Fruit fly (Drosophila melanogaster) whole organism, embryonic: ENCODE measurements around the gene CG1951.

Experiments used
- ATbp ChIP-seq: fragments of 200-800 bp; sonication (Bioruptor generic); optimal IDR thresholded peaks from 2 replicates; lab custom pipeline; 2017; ENCODE audit warnings: missing biosample characterization, mild to moderate bottlenecking, missing genetic modification characterization, missing genetic modification reagents
- CG10209 ChIP-seq: fragments of 200-800 bp; sonication (Bioruptor generic); optimal IDR thresholded peaks from 3 replicates; lab custom pipeline; 2017; ENCODE audit warnings: missing biosample characterization, mild to moderate bottlenecking, missing genetic modification characterization, missing genetic modification reagents
- CG1024 ChIP-seq: fragments of 200-800 bp; sonication (Bioruptor generic); IDR thresholded peaks from 2 replicates; pipeline ENCODE4 v1.3.6; 2022; ENCODE audit warnings: missing biosample characterization, missing genetic modification characterization
- CG11093 ChIP-seq: fragments of 200-800 bp; sonication (Bioruptor generic); IDR thresholded peaks from 3 replicates; pipeline ENCODE4 v1.3.6; 2022; ENCODE audit warnings: missing biosample characterization, missing genetic modification characterization
- CG11723 ChIP-seq: fragments of 200-800 bp; sonication (Bioruptor generic); optimal IDR thresholded peaks from 2 replicates; lab custom pipeline; 2017; ENCODE audit warnings: missing biosample characterization, mild to moderate bottlenecking, missing genetic modification characterization
- CG13287 ChIP-seq: fragments of 200-800 bp; sonication (Bioruptor generic); IDR thresholded peaks from 2 replicates; pipeline ENCODE4 v1.3.6; 2022; ENCODE audit warnings: missing biosample characterization, missing genetic modification characterization; ENCODE audit not compliant: partially characterized antibody
- CG14710 ChIP-seq: fragments of 200-800 bp; sonication (Bioruptor generic); optimal IDR thresholded peaks from 3 replicates; lab custom pipeline; 2019; ENCODE audit warnings: missing biosample characterization, mild to moderate bottlenecking, missing genetic modification characterization, moderate library complexity
- CG15269 ChIP-seq: fragments of 200-800 bp; sonication (Bioruptor generic); optimal IDR thresholded peaks from 2 replicates; lab custom pipeline; 2018; ENCODE audit warnings: missing biosample characterization, mild to moderate bottlenecking, missing genetic modification characterization, moderate library complexity
- CG1529 ChIP-seq: fragments of 200-800 bp; sonication (Bioruptor generic); optimal IDR thresholded peaks from 3 replicates; lab custom pipeline; 2018; ENCODE audit warnings: missing biosample characterization, missing genetic modification characterization
- CG15601 ChIP-seq: fragments of 200-800 bp; sonication (Bioruptor generic); optimal IDR thresholded peaks from 3 replicates; lab custom pipeline; 2019; ENCODE audit warnings: missing biosample characterization, mild to moderate bottlenecking, missing genetic modification characterization, moderate library complexity
- CG32772 ChIP-seq: fragments of 200-800 bp; sonication (Bioruptor generic); IDR thresholded peaks from 2 replicates; pipeline ENCODE4 v1.3.6; 2022; ENCODE audit warnings: missing biosample characterization, missing genetic modification characterization
- CG34224 ChIP-seq: fragments of 200-800 bp; sonication (Bioruptor generic); IDR thresholded peaks from 3 replicates; pipeline ENCODE4 v1.3.6; 2022; ENCODE audit warnings: missing biosample characterization, missing genetic modification characterization; ENCODE audit not compliant: partially characterized antibody
- CG4282 ChIP-seq: fragments of 200-800 bp; sonication (Bioruptor generic); optimal IDR thresholded peaks from 2 replicates; lab custom pipeline; 2016; ENCODE audit warnings: missing biosample characterization, missing genetic modification characterization
- CG4360 ChIP-seq: fragments of 200-800 bp; sonication (Bioruptor generic); IDR thresholded peaks from 2 replicates; pipeline ENCODE4 v1.3.6; 2022; ENCODE audit warnings: missing biosample characterization, missing genetic modification characterization
- CG7372 ChIP-seq: fragments of 200-800 bp; sonication (Bioruptor generic); IDR thresholded peaks from 2 replicates; pipeline ENCODE4 v1.3.6; 2022; ENCODE audit warnings: missing biosample characterization, missing genetic modification characterization
- CG7556 ChIP-seq: fragments of 200-800 bp; sonication (Bioruptor generic); optimal IDR thresholded peaks from 2 replicates; lab custom pipeline; 2017; ENCODE audit warnings: missing biosample characterization, mild to moderate bottlenecking, missing genetic modification characterization
- CG8478 ChIP-seq: fragments of >200 bp; optimal IDR thresholded peaks from 2 replicates; lab custom pipeline; 2018
- CG9609 ChIP-seq: fragments of 200-800 bp; sonication (Bioruptor generic); optimal IDR thresholded peaks from 3 replicates; lab custom pipeline; 2016; ENCODE audit warnings: missing biosample characterization, missing genetic modification characterization
- Camta ChIP-seq: fragments of 200-800 bp; sonication (Bioruptor generic); optimal IDR thresholded peaks from 2 replicates; lab custom pipeline; 2016; ENCODE audit warnings: missing biosample characterization, missing genetic modification characterization
- Chrac-16 ChIP-seq: fragments of 200-800 bp; sonication (Bioruptor generic); optimal IDR thresholded peaks from 3 replicates; lab custom pipeline; 2016; ENCODE audit warnings: missing biosample characterization, missing genetic modification characterization
- CrebB ChIP-seq: fragments of 200-800 bp; sonication (Bioruptor generic); optimal IDR thresholded peaks from 3 replicates; lab custom pipeline; 2018; ENCODE audit warnings: missing biosample characterization, mild to moderate bottlenecking, missing genetic modification characterization
- Dbx ChIP-seq: fragments of 200-800 bp; sonication (Bioruptor generic); IDR thresholded peaks from 3 replicates; pipeline ENCODE4 v1.3.6; 2022; ENCODE audit warnings: missing biosample characterization, missing genetic modification characterization
- Dip3 ChIP-seq: fragments of 200-800 bp; sonication (Bioruptor generic); optimal IDR thresholded peaks from 3 replicates; lab custom pipeline; 2016; ENCODE audit warnings: missing biosample characterization, missing genetic modification characterization
- Ets65A ChIP-seq: fragments of 200-800 bp; sonication (Bioruptor generic); peaks from one replicate; lab custom pipeline; 2016; ENCODE audit warnings: missing biosample characterization, missing genetic modification characterization
- Hmx ChIP-seq: fragments of 200-800 bp; sonication (Bioruptor generic); optimal IDR thresholded peaks from 2 replicates; lab custom pipeline; 2016; ENCODE audit warnings: missing biosample characterization, missing genetic modification characterization
- Hr3 ChIP-seq: fragments of 200-800 bp; sonication (Bioruptor generic); optimal IDR thresholded peaks from 3 replicates; lab custom pipeline; 2016; ENCODE audit warnings: missing biosample characterization, missing genetic modification characterization
- Max ChIP-seq: fragments of 200-800 bp; sonication (Bioruptor generic); optimal IDR thresholded peaks from 2 replicates; lab custom pipeline; 2016; ENCODE audit warnings: missing biosample characterization, mild to moderate bottlenecking, missing genetic modification characterization
- NC2β ChIP-seq: fragments of 200-800 bp; sonication (Bioruptor generic); optimal IDR thresholded peaks from 2 replicates; lab custom pipeline; 2016; ENCODE audit warnings: missing biosample characterization, missing genetic modification characterization
- Sry-β ChIP-seq: fragments of 200-800 bp; sonication (Bioruptor generic); optimal IDR thresholded peaks from 2 replicates; lab custom pipeline; 2018; ENCODE audit warnings: missing biosample characterization, mild to moderate bottlenecking, missing genetic modification characterization, moderate library complexity
- Usf ChIP-seq: fragments of 200-800 bp; sonication (Bioruptor generic); optimal IDR thresholded peaks from 2 replicates; lab custom pipeline; 2017; ENCODE audit warnings: missing genotype, missing biosample characterization, missing genetic modification characterization
- Xbp1 ChIP-seq: fragments of 200-800 bp; sonication (Bioruptor generic); optimal IDR thresholded peaks from 3 replicates; lab custom pipeline; 2016; ENCODE audit warnings: missing biosample characterization, mild to moderate bottlenecking, missing genetic modification characterization
- ab ChIP-seq: fragments of 200-800 bp; sonication (Bioruptor generic); optimal IDR thresholded peaks from 2 replicates; lab custom pipeline; 2016; ENCODE audit warnings: missing biosample characterization, missing genetic modification characterization
- chinmo ChIP-seq: fragments of 200-800 bp; sonication (Bioruptor generic); IDR thresholded peaks from 4 replicates; pipeline ENCODE4 v1.3.6; 2022; ENCODE audit warnings: missing biosample characterization, missing genetic modification characterization; ENCODE audit not compliant: partially characterized antibody
- cwo ChIP-seq: fragments of 200-800 bp; sonication (Bioruptor generic); optimal IDR thresholded peaks from 3 replicates; lab custom pipeline; 2017; ENCODE audit warnings: missing biosample characterization, missing genetic modification characterization, mild to moderate bottlenecking, moderate library complexity, missing genetic modification reagents
- danr ChIP-seq: fragments of 200-800 bp; sonication (Bioruptor generic); IDR thresholded peaks from 2 replicates; pipeline ENCODE4 v1.3.6; 2022; ENCODE audit warnings: missing biosample characterization, missing genetic modification characterization
- dimm ChIP-seq: fragments of 200-800 bp; sonication (Bioruptor generic); IDR thresholded peaks from 2 replicates; pipeline ENCODE4 v1.3.6; 2022; ENCODE audit warnings: missing biosample characterization, missing genetic modification characterization
- emc ChIP-seq: fragments of 200-800 bp; sonication (Bioruptor generic); optimal IDR thresholded peaks from 2 replicates; lab custom pipeline; 2016; ENCODE audit warnings: missing biosample characterization, missing genetic modification characterization
- fd3F ChIP-seq: fragments of 200-800 bp; sonication (Bioruptor generic); optimal IDR thresholded peaks from 2 replicates; lab custom pipeline; 2018; ENCODE audit warnings: missing biosample characterization, mild to moderate bottlenecking, missing genetic modification characterization, moderate library complexity
- fd64A ChIP-seq: fragments of 200-800 bp; sonication (Bioruptor generic); optimal IDR thresholded peaks from 3 replicates; lab custom pipeline; 2018; ENCODE audit warnings: missing biosample characterization, mild to moderate bottlenecking, missing genetic modification characterization
- ftz-f1 ChIP-seq: fragments of 200-800 bp; sonication (Bioruptor generic); optimal IDR thresholded peaks from 2 replicates; lab custom pipeline; 2016; ENCODE audit warnings: missing biosample characterization, missing genetic modification characterization
- gcm ChIP-seq: fragments of 200-800 bp; sonication (Bioruptor generic); optimal IDR thresholded peaks from 2 replicates; lab custom pipeline; 2019; ENCODE audit warnings: missing biosample characterization, mild to moderate bottlenecking, missing genetic modification characterization, moderate library complexity
- hbn ChIP-seq: fragments of 200-800 bp; sonication (Bioruptor generic); IDR thresholded peaks from 2 replicates; pipeline ENCODE4 v1.3.6; 2022; ENCODE audit warnings: missing biosample characterization, missing genetic modification characterization; ENCODE audit not compliant: partially characterized antibody
- lilli ChIP-seq: fragments of 200-800 bp; sonication (Bioruptor generic); optimal IDR thresholded peaks from 3 replicates; lab custom pipeline; 2016; ENCODE audit warnings: missing biosample characterization, missing genetic modification characterization
- mld ChIP-seq: fragments of 200-800 bp; sonication (Bioruptor generic); IDR thresholded peaks from 3 replicates; pipeline ENCODE4 v1.3.6; 2022; ENCODE audit warnings: missing biosample characterization, missing genetic modification characterization; ENCODE audit not compliant: partially characterized antibody
- pho ChIP-seq: fragments of 200-800 bp; sonication (Bioruptor generic); optimal IDR thresholded peaks from 2 replicates; lab custom pipeline; 2016; ENCODE audit warnings: missing biosample characterization, missing genetic modification characterization
- pzg ChIP-seq: fragments of 200-800 bp; sonication (Bioruptor generic); optimal IDR thresholded peaks from 3 replicates; lab custom pipeline; 2018; ENCODE audit warnings: missing biosample characterization, mild to moderate bottlenecking, missing genetic modification characterization, moderate library complexity
- sc ChIP-seq, 3 experiments: fragments of >200 bp in 2 of 3; fragments of 200-800 bp in 1 of 3; sonication (Bioruptor generic) in 1 of 3; optimal IDR thresholded peaks; 2 replicates in 2 of 3; 3 replicates in 1 of 3; lab custom pipeline; 2017; ENCODE audit warnings: mild to moderate bottlenecking in 1 of 3, missing biosample characterization in 1 of 3, missing genetic modification characterization in 1 of 3, missing genetic modification reagents in 1 of 3
- sna ChIP-seq: fragments of 200-800 bp; sonication (Bioruptor generic); IDR thresholded peaks from 2 replicates; pipeline ENCODE4 v1.3.6; 2022; ENCODE audit warnings: missing biosample characterization, missing genetic modification characterization; ENCODE audit not compliant: partially characterized antibody
- so ChIP-seq: fragments of 200-800 bp; sonication (Bioruptor generic); IDR thresholded peaks from 3 replicates; pipeline ENCODE4 v1.3.6; 2022; ENCODE audit warnings: missing biosample characterization, missing genetic modification characterization

The CG1951 gene

dm6 chr3R:29033909-29034629 lies 7.0 kb downstream of the CG1951 start, which contains the start of the genes beta4GalNAcTB and Cpsf100 (continued):
- peak; percentile 52 for TF ChIP-seq fd3F (GFP tag; lab: Kevin White, UChicago)
- peak; percentile 78 for TF ChIP-seq CG14710
- peak; percentile 83 for TF ChIP-seq lilli (GFP tag; lab: Kevin White, UChicago)
- TF ChIP-seq Ets65A = peak; percentile 97
- TF ChIP-seq CG4282 (GFP tag; lab: Kevin White, UChicago) = no peak
- no peak for TF ChIP-seq Sry-β (GFP tag; lab: Kevin White, UChicago)
- peak; percentile 73 for TF ChIP-seq Usf
- TF ChIP-seq ftz-f1 (GFP tag; lab: Kevin White, UChicago) = no peak
- TF ChIP-seq CG13287 (GFP tag; lab: Robert Waterston, UW) = no peak
- TF ChIP-seq Dip3 = peak; percentile 47
- peak; percentile 34 for TF ChIP-seq Dbx
- TF ChIP-seq emc (GFP tag; lab: Kevin White, UChicago) = no peak
- TF ChIP-seq CG7556 = peak; percentile 84
- TF ChIP-seq sc (optimal IDR thresholded peaks at IDR 0.05; lab: Kevin White, UChicago) = no peak
- TF ChIP-seq sc (GFP tag; optimal IDR thresholded peaks at IDR 0.05; lab: Kevin White, UChicago) = peak; percentile 67
- peak; percentile 34 for TF ChIP-seq CG7372 (GFP tag; lab: Robert Waterston, UW)
- no peak for TF ChIP-seq CG4360
- no peak for TF ChIP-seq CG34224 (GFP tag; lab: Robert Waterston, UW)
- peak; percentile 68 for TF ChIP-seq CG1529 (GFP tag; lab: Kevin White, UChicago)
- TF ChIP-seq ATbp (GFP tag; lab: Kevin White, UChicago) = peak; percentile 36
- TF ChIP-seq Hmx (GFP tag; lab: Kevin White, UChicago) = peak; percentile 46
- TF ChIP-seq CG9609 = peak; percentile 42
- TF ChIP-seq CG15269 (tag; lab: Kevin White, UChicago) = peak; percentile 70
- TF ChIP-seq gcm = no peak
- TF ChIP-seq dimm = no peak
- TF ChIP-seq CG32772 (GFP tag; lab: Robert Waterston, UW) = peak; percentile 64
- TF ChIP-seq CG1024 (GFP tag; lab: Robert Waterston, UW) = peak; percentile 34; the same call in 1 of the 2 replicates
- TF ChIP-seq danr = 0 out of 2 replicates have a peak, but pooled peaks have one; percentile 20
- TF ChIP-seq so (GFP tag; lab: Robert Waterston, UW) = no peak
- TF ChIP-seq chinmo (GFP tag; lab: Robert Waterston, UW) = no peak
- TF ChIP-seq CG10209 (GFP tag; lab: Kevin White, UChicago) = peak; percentile 70
- TF ChIP-seq CG11093 (GFP tag; lab: Robert Waterston, UW) = 0 out of 3 replicates have a peak, but pooled peaks have one; percentile 39
- TF ChIP-seq CG8478 = no peak
- peak; percentile 78 for TF ChIP-seq Max (GFP tag; lab: Kevin White, UChicago)
- no peak for TF ChIP-seq hbn
- no peak for TF ChIP-seq CG11723 (GFP tag; lab: Kevin White, UChicago)
- TF ChIP-seq sna (GFP tag; lab: Robert Waterston, UW) = no peak
- TF ChIP-seq cwo (GFP tag; lab: Kevin White, UChicago) = peak; percentile 49
- TF ChIP-seq Chrac-16 (GFP tag; lab: Kevin White, UChicago) = peak; percentile 74
- peak; percentile 88 for TF ChIP-seq Hr3 (GFP tag; lab: Kevin White, UChicago)
- peak; percentile 55 for TF ChIP-seq pho (GFP tag; lab: Kevin White, UChicago)
- TF ChIP-seq Camta (GFP tag; lab: Kevin White, UChicago) = peak; percentile 66
- peak; percentile 68 for TF ChIP-seq CG15601
- no peak for TF ChIP-seq CrebB (tag; lab: Kevin White, UChicago)
- peak; percentile 82 for TF ChIP-seq Xbp1
- peak; percentile 7 for TF ChIP-seq ab
- TF ChIP-seq NC2β (GFP tag; lab: Kevin White, UChicago) = peak; percentile 27
- TF ChIP-seq fd64A (GFP tag; lab: Kevin White, UChicago) = no peak
- TF ChIP-seq pzg (GFP tag; lab: Kevin White, UChicago) = peak; percentile 34
- TF ChIP-seq mld (GFP tag; lab: Robert Waterston, UW) = no peak
